Fruit fly (Drosophila melanogaster) whole organism, embryonic: ENCODE data around the gene Rab9E.

Experiments used
- B-H2 ChIP-seq: fragments of 200-800 bp; sonication (Bioruptor generic); optimal IDR thresholded peaks from 2 replicates; lab custom pipeline; 2018; ENCODE audit warnings: missing biosample characterization, mild to moderate bottlenecking, missing genetic modification characterization
- CG2120 ChIP-seq: fragments of 200-800 bp; sonication (Bioruptor generic); optimal IDR thresholded peaks from 3 replicates; lab custom pipeline; 2016; ENCODE audit warnings: missing biosample characterization, missing genetic modification characterization
- Mes4 ChIP-seq: fragments of 200-800 bp; sonication (Bioruptor generic); optimal IDR thresholded peaks from 2 replicates; lab custom pipeline; 2016; ENCODE audit warnings: missing biosample characterization, missing genetic modification characterization
- Scr ChIP-seq: fragments of 200-800 bp; sonication (Bioruptor generic); IDR thresholded peaks from 2 replicates; pipeline ENCODE4 v1.3.6; 2022; ENCODE audit warnings: missing biosample characterization, missing genetic modification characterization; ENCODE audit not compliant: partially characterized antibody
- gro ChIP-seq: fragments of 200-800 bp; sonication (Bioruptor generic); optimal IDR thresholded peaks from 2 replicates; lab custom pipeline; 2016; ENCODE audit warnings: missing biosample characterization, missing genetic modification characterization
- vfl ChIP-seq: fragments of 200-800 bp; sonication (Bioruptor generic); optimal IDR thresholded peaks from 2 replicates; lab custom pipeline; 2016; ENCODE audit warnings: missing biosample characterization, missing genetic modification characterization

DNA sequence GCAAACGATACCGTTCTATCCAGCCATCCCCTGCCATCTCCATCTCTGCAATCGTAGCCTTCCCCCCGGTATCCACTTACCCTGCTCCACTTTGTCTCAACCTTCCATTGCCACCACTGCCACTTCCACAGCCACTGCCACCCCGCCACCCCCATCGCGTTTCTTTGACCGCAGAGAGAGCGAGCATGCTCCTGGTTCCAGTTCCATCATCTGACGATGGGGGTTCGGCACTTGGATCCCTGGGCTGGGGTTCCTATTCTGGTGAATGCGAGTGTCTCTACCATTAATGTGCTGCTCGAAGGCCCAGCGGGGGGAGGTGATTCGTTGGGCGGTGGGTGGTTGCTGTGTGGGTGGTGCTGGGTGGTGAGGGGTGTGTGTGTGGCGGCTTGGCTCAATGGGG lies 48.1 kb downstream of the Rab9E start:
- TF ChIP-seq Scr, result no peak
- TF ChIP-seq gro (GFP tag; lab: Kevin White, UChicago), result no peak
- no peak for TF ChIP-seq vfl (GFP tag; lab: Kevin White, UChicago)
- TF ChIP-seq Mes4 (GFP tag; lab: Kevin White, UChicago), result no peak
- no peak for TF ChIP-seq B-H2
- no peak for TF ChIP-seq CG2120 (GFP tag; lab: Kevin White, UChicago)
